Fruit fly (Drosophila melanogaster) whole organism, adult: ENCODE data around the gene CadN.

Experiments
- CG11617 ChIP-seq: fragments of 200-800 bp; sonication (Bioruptor generic); optimal IDR thresholded peaks from 2 replicates; lab custom pipeline; 2017; ENCODE audit warnings: mild to moderate bottlenecking, missing biosample characterization, missing genetic modification reagents, missing genetic modification characterization
- CG14711 ChIP-seq: fragments of 200-800 bp; sonication (Bioruptor generic); optimal IDR thresholded peaks from 2 replicates; lab custom pipeline; 2018; ENCODE audit warnings: missing biosample characterization, mild to moderate bottlenecking, missing genetic modification characterization, moderate library complexity
- CG1620 ChIP-seq: fragments of 200-800 bp; sonication (Bioruptor generic); optimal IDR thresholded peaks from 2 replicates; lab custom pipeline; 2016; ENCODE audit warnings: missing biosample characterization, missing genetic modification characterization
- CG33017 ChIP-seq: fragments of 200-800 bp; sonication (Bioruptor generic); optimal IDR thresholded peaks from 2 replicates; lab custom pipeline; 2018; ENCODE audit warnings: missing biosample characterization, mild to moderate bottlenecking, missing genetic modification characterization, moderate library complexity
- CG5204 ChIP-seq: fragments of 200-800 bp; sonication (Bioruptor generic); optimal IDR thresholded peaks from 2 replicates; lab custom pipeline; 2016; ENCODE audit warnings: missing biosample characterization, missing genetic modification characterization
- CG7045 ChIP-seq: fragments of 200-800 bp; sonication (Bioruptor generic); optimal IDR thresholded peaks from 2 replicates; lab custom pipeline; 2017; ENCODE audit warnings: missing biosample characterization, mild to moderate bottlenecking, missing genetic modification characterization
- Hr96 ChIP-seq: fragments of 200-800 bp; sonication (Bioruptor generic); optimal IDR thresholded peaks from 2 replicates; lab custom pipeline; 2016; ENCODE audit warnings: missing biosample characterization, missing genetic modification characterization
- Mnt ChIP-seq: fragments of 200-800 bp; sonication (Bioruptor generic); optimal IDR thresholded peaks from 2 replicates; lab custom pipeline; 2016; ENCODE audit warnings: missing biosample characterization, mild to moderate bottlenecking, missing genetic modification characterization
- cic ChIP-seq: fragments of 200-800 bp; sonication (Bioruptor generic); optimal IDR thresholded peaks from 2 replicates; lab custom pipeline; 2017; ENCODE audit warnings: missing biosample characterization, mild to moderate bottlenecking, missing genetic modification characterization, moderate library complexity
- kay ChIP-seq: fragments of 200-800 bp; sonication (Bioruptor generic); peaks from one replicate; lab custom pipeline; 2016; ENCODE audit warnings: missing biosample characterization, missing genetic modification characterization, borderline replicate concordance
- ovo ChIP-seq: fragments of 200-800 bp; sonication (Bioruptor generic); optimal IDR thresholded peaks from 2 replicates; lab custom pipeline; 2016; ENCODE audit warnings: missing biosample characterization, missing genetic modification characterization
- pad ChIP-seq: fragments of 200-800 bp; sonication (Bioruptor generic); optimal IDR thresholded peaks from 3 replicates; lab custom pipeline; 2017; ENCODE audit warnings: missing biosample characterization, missing genetic modification characterization, mild to moderate bottlenecking, moderate library complexity, missing genetic modification reagents
- tj ChIP-seq: fragments of 200-800 bp; sonication (Bioruptor generic); optimal IDR thresholded peaks from 3 replicates; lab custom pipeline; 2017; ENCODE audit warnings: missing biosample characterization, mild to moderate bottlenecking, missing genetic modification characterization, moderate library complexity

dm6 chr2L:17755576-17755975, 22.6 kb downstream of the CadN start:
- TF ChIP-seq CG5204 (no peak), CG1620 (no peak), CG14711 (tag; lab: Kevin White, UChicago) (no peak), tj (GFP tag; lab: Kevin White, UChicago) (no peak), Hr96 (GFP tag; lab: Kevin White, UChicago) (no peak), CG11617 (GFP tag; lab: Kevin White, UChicago) (no peak), kay (GFP tag; lab: Kevin White, UChicago) (no peak), pad (GFP tag; lab: Kevin White, UChicago) (no peak), ovo (GFP tag; lab: Kevin White, UChicago) (no peak), Mnt (no peak), CG33017 (tag; lab: Kevin White, UChicago) (no peak), cic (GFP tag; lab: Kevin White, UChicago) (no peak), CG7045 (GFP tag; lab: Kevin White, UChicago) (no peak)
